Worm (Caenorhabditis elegans): Measurements from ENCODE around the gene chil-17.

ce11 chrII:9407469-9407868, 32.5 kb downstream of the chil-17 start, which contains the start of gene arrd-2:
- no peak for TF ChIP-seq W03F9.2 (tag; optimal IDR thresholded peaks at IDR 0.05)
- TF ChIP-seq him-1 (tag; optimal IDR thresholded peaks at IDR 0.05): no peak
